Fruit fly (Drosophila melanogaster): ENCODE measurements around the gene fng.

- TF ChIP-seq CG14860 (GFP tag; IDR thresholded peaks at IDR 0.05; ENCODE audit: partially characterized antibody) (no peak), dpn (GFP tag; optimal IDR thresholded peaks at IDR 0.05) (no peak), ac (GFP tag; optimal IDR thresholded peaks at IDR 0.05) (no peak), Lpt (GFP tag; optimal IDR thresholded peaks at IDR 0.05) (no peak), CG13894 (tag; optimal IDR thresholded peaks at IDR 0.05) (no peak)
These were observed 28.8 kb downstream of the fng start for dm6 chr3L:20920495-20920894.

Measured in whole organism, embryonic.